Fruit fly (Drosophila melanogaster): ENCODE results near the gene Ada.

Ada gene

dm6 chr3R:9079638-9080037 lies 14.7 kb downstream of the Ada start:
- TF ChIP-seq CrebA (GFP tag; optimal IDR thresholded peaks at IDR 0.05; ENCODE audit: borderline replicate concordance) (no peak), Dfd (GFP tag; optimal IDR thresholded peaks at IDR 0.05) (peak; percentile 99)

dm6 chr3R:9082332-9082731 lies 17.3 kb downstream of the Ada start:
- TF ChIP-seq CG9705 (GFP tag; optimal IDR thresholded peaks at IDR 0.05): no peak
- TF ChIP-seq brk (GFP tag; optimal IDR thresholded peaks at IDR 0.05): no peak
- no peak for TF ChIP-seq rgr (GFP tag; optimal IDR thresholded peaks at IDR 0.05)
- TF ChIP-seq fru (GFP tag; optimal IDR thresholded peaks at IDR 0.05): no peak
- TF ChIP-seq Myc (optimal IDR thresholded peaks at IDR 0.05): no peak
- TF ChIP-seq HLH106 (tag; optimal IDR thresholded peaks at IDR 0.05): no peak
- no peak for TF ChIP-seq CG32264 (GFP tag; optimal IDR thresholded peaks at IDR 0.05)
- TF ChIP-seq br (GFP tag; optimal IDR thresholded peaks at IDR 0.05): no peak
- TF ChIP-seq tai (GFP tag; optimal IDR thresholded peaks at IDR 0.05): no peak
- TF ChIP-seq Dif (GFP tag; optimal IDR thresholded peaks at IDR 0.05; ENCODE audit: partially characterized antibody): no peak
- TF ChIP-seq usp (GFP tag; optimal IDR thresholded peaks at IDR 0.05): no peak
- no peak for TF ChIP-seq woc (GFP tag; optimal IDR thresholded peaks at IDR 0.05)

- TF ChIP-seq Dif (GFP tag; optimal IDR thresholded peaks at IDR 0.05; ENCODE audit: partially characterized antibody) (no peak), Rel (GFP tag; optimal IDR thresholded peaks at IDR 0.05) (no peak), Rel (tag; optimal IDR thresholded peaks at IDR 0.05) (no peak), h (GFP tag; optimal IDR thresholded peaks at IDR 0.05) (no peak), dsf (GFP tag; optimal IDR thresholded peaks at IDR 0.05; ENCODE audit: borderline replicate concordance) (no peak), ey (GFP tag; optimal IDR thresholded peaks at IDR 0.05) (no peak), Jra (GFP tag; optimal IDR thresholded peaks at IDR 0.05) (no peak), pan (optimal IDR thresholded peaks at IDR 0.05) (no peak), Hnf4 (GFP tag; optimal IDR thresholded peaks at IDR 0.05) (no peak), Mio (GFP tag; optimal IDR thresholded peaks at IDR 0.05) (no peak), fru (GFP tag; optimal IDR thresholded peaks at IDR 0.05) (no peak), dmrt93B (GFP tag; optimal IDR thresholded peaks at IDR 0.05) (no peak), CG32264 (GFP tag; optimal IDR thresholded peaks at IDR 0.05) (no peak), Hr83 (GFP tag; optimal IDR thresholded peaks at IDR 0.05; ENCODE audit: poor library complexity, severe bottlenecking) (no peak), lola (GFP tag; optimal IDR thresholded peaks at IDR 0.05) (no peak), psq (GFP tag; optimal IDR thresholded peaks at IDR 0.05) (no peak), CG9705 (GFP tag; optimal IDR thresholded peaks at IDR 0.05) (no peak), Myc (optimal IDR thresholded peaks at IDR 0.05) (no peak), Hr78 (GFP tag; optimal IDR thresholded peaks at IDR 0.05) (no peak)
These were observed 18.4 kb downstream of the Ada start for dm6 chr3R:9083379-9083778.

- TF ChIP-seq Myc (optimal IDR thresholded peaks at IDR 0.05) (no peak), ey (GFP tag; optimal IDR thresholded peaks at IDR 0.05) (no peak), woc (GFP tag; optimal IDR thresholded peaks at IDR 0.05) (no peak), Mio (GFP tag; optimal IDR thresholded peaks at IDR 0.05) (no peak), br (GFP tag; optimal IDR thresholded peaks at IDR 0.05) (no peak), Sp1 (GFP tag; optimal IDR thresholded peaks at IDR 0.05) (no peak), fru (GFP tag; optimal IDR thresholded peaks at IDR 0.05) (no peak), Jra (GFP tag; optimal IDR thresholded peaks at IDR 0.05) (no peak)
These were observed 20.3 kb downstream of the Ada start for dm6 chr3R:9085306-9085705.

- no peak for TF ChIP-seq jim (GFP tag; optimal IDR thresholded peaks at IDR 0.05)
- no peak for TF ChIP-seq usp (GFP tag; optimal IDR thresholded peaks at IDR 0.05)
- TF ChIP-seq Dfd (GFP tag; optimal IDR thresholded peaks at IDR 0.05): peak; percentile 49
- no peak for TF ChIP-seq Vsx2 (GFP tag; optimal IDR thresholded peaks at IDR 0.05; ENCODE audit: partially characterized antibody)
- TF ChIP-seq Hnf4 (GFP tag; optimal IDR thresholded peaks at IDR 0.05): no peak
- TF ChIP-seq dmrt93B (GFP tag; optimal IDR thresholded peaks at IDR 0.05): no peak
- TF ChIP-seq pan (optimal IDR thresholded peaks at IDR 0.05): no peak
These were observed 25.3 kb downstream of the Ada start for dm6 chr3R:9090303-9090702.

- TF ChIP-seq Sp1 (GFP tag; optimal IDR thresholded peaks at IDR 0.05): no peak
- no peak for TF ChIP-seq usp (GFP tag; optimal IDR thresholded peaks at IDR 0.05)
- no peak for TF ChIP-seq Abd-B (GFP tag; optimal IDR thresholded peaks at IDR 0.05)
These were observed 39.8 kb downstream of the Ada start for dm6 chr3R:9104807-9105206.

Data from whole organism, wandering third instar larva.